Fruit fly (Drosophila melanogaster): ENCODE results near the gene CG7992.

CG7992 gene

dm6 chrX:19240230-19240839 lies 6.7 kb downstream of the CG7992 start (continued):
- TF ChIP-seq CG6254 (GFP tag; optimal IDR thresholded peaks at IDR 0.05) (no peak), sens (GFP tag) (peak; percentile 64), CG34422 (GFP tag; IDR thresholded peaks at IDR 0.05) (0 out of 3 replicates have a peak, but pooled peaks have one; percentile 9), CG18764 (GFP tag; optimal IDR thresholded peaks at IDR 0.05) (no peak), Jarid2 (GFP tag; optimal IDR thresholded peaks at IDR 0.05) (no peak)

dm6 chrX:19239365-19239764 lies 7.7 kb downstream of the CG7992 start:
- TF ChIP-seq C15 (GFP tag; IDR thresholded peaks at IDR 0.05) = no peak
- TF ChIP-seq bowl (GFP tag; IDR thresholded peaks at IDR 0.05) = no peak
- TF ChIP-seq tio (GFP tag; optimal IDR thresholded peaks at IDR 0.05) = no peak
- TF ChIP-seq eyg (GFP tag; optimal IDR thresholded peaks at IDR 0.05) = no peak
- no peak for TF ChIP-seq CG14860 (GFP tag; IDR thresholded peaks at IDR 0.05; ENCODE audit: partially characterized antibody)
- no peak for TF ChIP-seq pum (GFP tag; optimal IDR thresholded peaks at IDR 0.05)
- no peak for TF ChIP-seq so (GFP tag; IDR thresholded peaks at IDR 0.05)
- no peak for TF ChIP-seq CG15011 (GFP tag; optimal IDR thresholded peaks at IDR 0.05)
- peak; percentile 11 for TF ChIP-seq CG34376 (GFP tag; optimal IDR thresholded peaks at IDR 0.05)
- TF ChIP-seq NK7.1 (GFP tag; optimal IDR thresholded peaks at IDR 0.05) = no peak
- peak; percentile 37 for TF ChIP-seq CG15514 (GFP tag; optimal IDR thresholded peaks at IDR 0.05)
- no peak for TF ChIP-seq Deaf1 (tag; optimal IDR thresholded peaks at IDR 0.05)
- peak; percentile 76 for TF ChIP-seq mirr (GFP tag; optimal IDR thresholded peaks at IDR 0.05)
- no peak for TF ChIP-seq tx (GFP tag; optimal IDR thresholded peaks at IDR 0.05)
- TF ChIP-seq exex (tag; optimal IDR thresholded peaks at IDR 0.05) = peak; percentile 69
- peak; percentile 78 for TF ChIP-seq sug (tag; optimal IDR thresholded peaks at IDR 0.05)
- TF ChIP-seq CG18011 (GFP tag; optimal IDR thresholded peaks at IDR 0.05) = no peak
- no peak for TF ChIP-seq Mrtf (GFP tag; IDR thresholded peaks at IDR 0.05)
- peak; percentile 48 for TF ChIP-seq run (tag; optimal IDR thresholded peaks at IDR 0.05)
- TF ChIP-seq cg (GFP tag; optimal IDR thresholded peaks at IDR 0.05) = no peak
- TF ChIP-seq jing (GFP tag; optimal IDR thresholded peaks at IDR 0.05) = no peak
- TF ChIP-seq fu2 (GFP tag; optimal IDR thresholded peaks at IDR 0.05) = no peak
- no peak for TF ChIP-seq CG2889 (GFP tag; IDR thresholded peaks at IDR 0.05)
- TF ChIP-seq Hr3 (GFP tag; optimal IDR thresholded peaks at IDR 0.05) = no peak
- TF ChIP-seq MBD-R2 (GFP tag; IDR thresholded peaks at IDR 0.05) = no peak
- TF ChIP-seq NC2α (GFP tag; optimal IDR thresholded peaks at IDR 0.05) = no peak
- no peak for TF ChIP-seq slbo (GFP tag; IDR thresholded peaks at IDR 0.05)
- no peak for TF ChIP-seq CG1602 (GFP tag; optimal IDR thresholded peaks at IDR 0.05)
- no peak for TF ChIP-seq lab (GFP tag; optimal IDR thresholded peaks at IDR 0.05)
- no peak for TF ChIP-seq gsb (GFP tag; IDR thresholded peaks at IDR 0.05)
- TF ChIP-seq onecut (GFP tag; IDR thresholded peaks at IDR 0.05) = no peak
- TF ChIP-seq Rx (GFP tag; IDR thresholded peaks at IDR 0.05) = no peak
- no peak for TF ChIP-seq pho (GFP tag; optimal IDR thresholded peaks at IDR 0.05)
- TF ChIP-seq lmd (GFP tag; IDR thresholded peaks at IDR 0.05) = no peak
- no peak for TF ChIP-seq CG33557 (GFP tag; optimal IDR thresholded peaks at IDR 0.05)
- no peak for TF ChIP-seq fru (optimal IDR thresholded peaks at IDR 0.05)
- no peak for TF ChIP-seq CG14050 (GFP tag; IDR thresholded peaks at IDR 0.05)
- TF ChIP-seq ken (GFP tag; IDR thresholded peaks at IDR 0.05) = no peak
- no peak for TF ChIP-seq maf-S (GFP tag; optimal IDR thresholded peaks at IDR 0.05)
- TF ChIP-seq zfh1 (GFP tag; IDR thresholded peaks at IDR 0.05) = no peak
- TF ChIP-seq z (GFP tag; IDR thresholded peaks at IDR 0.05) = no peak
- no peak for TF ChIP-seq CG13775 (GFP tag; optimal IDR thresholded peaks at IDR 0.05)
